Worm (Caenorhabditis elegans) whole organism, L1 larva: Measurements from ENCODE around the gene lec-7.
A peak's percentile ranks its signal among the peaks of the same experiment; 100 is the strongest.

Experiments used
- C16A3.4 ChIP-seq: fragments of 150-350 bp; optimal IDR thresholded peaks from 2 replicates; lab custom pipeline; 2014; ENCODE audit warnings: missing biosample characterization, missing genetic modification characterization
- Y116A8C.19 ChIP-seq: sonication (generic microtip); optimal IDR thresholded peaks from 2 replicates; lab custom pipeline; 2016; ENCODE audit warnings: missing compliant biosample characterization, missing genetic modification characterization, borderline replicate concordance
- ama-1 ChIP-seq: fragments of 150-350 bp; optimal IDR thresholded peaks from 2 replicates; lab custom pipeline; 2014
- blmp-1 ChIP-seq: fragments of 150-350 bp; optimal IDR thresholded peaks from 2 replicates; lab custom pipeline; 2014; ENCODE audit warnings: missing biosample characterization, missing genetic modification characterization
- ceh-63 ChIP-seq: fragments of 200-800 bp; sonication (Bioruptor generic); optimal IDR thresholded peaks from 2 replicates; lab custom pipeline; 2018; ENCODE audit warnings: mild to moderate bottlenecking, missing genetic modification characterization, missing compliant biosample characterization
- ceh-82 ChIP-seq, 3 experiments: fragments of 150-350 bp in 1 of 3; sonication (generic microtip) in 2 of 3; optimal IDR thresholded peaks; 2 replicates each; lab custom pipeline; 2014 to 2017; ENCODE audit warnings: missing biosample characterization in 3 of 3, missing genetic modification characterization in 3 of 3
- ceh-90 ChIP-seq: sonication (generic microtip); optimal IDR thresholded peaks from 2 replicates; lab custom pipeline; 2016; ENCODE audit warnings: missing genetic modification characterization, missing compliant biosample characterization
- ces-1 ChIP-seq: fragments of 150-350 bp; optimal IDR thresholded peaks from 2 replicates; lab custom pipeline; 2014; ENCODE audit warnings: missing biosample characterization, missing genetic modification reagents, missing genetic modification characterization
- dpl-1 ChIP-seq, 3 experiments: fragments of 150-350 bp in 2 of 3; sonication (generic microtip) in 1 of 3; optimal IDR thresholded peaks; 2 replicates each; lab custom pipeline; 2014 to 2017; ENCODE audit warnings: missing biosample characterization in 3 of 3, missing genetic modification characterization in 3 of 3, missing genetic modification reagents in 3 of 3
- efl-1 ChIP-seq, 4 experiments: fragments of 150-350 bp; optimal IDR thresholded peaks in 3 of 4; peaks in 1 of 4; 1 replicate in 1 of 4; 2 replicates in 3 of 4; lab custom pipeline; 2014; ENCODE audit warnings: missing biosample characterization in 2 of 4, missing genetic modification characterization in 2 of 4, missing genetic modification reagents in 2 of 4
- efl-3 ChIP-seq: fragments of 200-800 bp; sonication (Bioruptor generic); optimal IDR thresholded peaks from 2 replicates; lab custom pipeline; 2018; ENCODE audit warnings: mild to moderate bottlenecking, missing genetic modification characterization, missing compliant biosample characterization
- egl-13 ChIP-seq: sonication (generic microtip); optimal IDR thresholded peaks from 2 replicates; lab custom pipeline; 2016; ENCODE audit warnings: missing genotype, missing genetic modification reagents, missing genetic modification characterization, missing compliant biosample characterization
- elt-2 ChIP-seq: sonication (generic microtip); optimal IDR thresholded peaks from 2 replicates; lab custom pipeline; 2016; ENCODE audit warnings: missing genetic modification characterization, mild to moderate bottlenecking, inconsistent platforms, missing compliant biosample characterization, missing genetic modification reagents
- fkh-10 ChIP-seq: sonication (generic microtip); optimal IDR thresholded peaks from 2 replicates; lab custom pipeline; 2017; ENCODE audit warnings: missing biosample characterization, missing genetic modification reagents, missing genetic modification characterization
- fos-1 ChIP-seq: fragments of 150-350 bp; optimal IDR thresholded peaks from 2 replicates; lab custom pipeline; 2014; ENCODE audit warnings: missing biosample characterization, missing genetic modification characterization
- grh-1 ChIP-seq: fragments of 200-800 bp; sonication (Bioruptor generic); IDR thresholded peaks from 2 replicates; pipeline ENCODE4 v1.3.6; 2022; ENCODE audit warnings: missing genetic modification reagents, missing genetic modification characterization, missing compliant biosample characterization
- hlh-17 ChIP-seq: fragments of 200-800 bp; sonication (Bioruptor generic); optimal IDR thresholded peaks from 2 replicates; lab custom pipeline; 2018; ENCODE audit warnings: missing genetic modification characterization, mild to moderate bottlenecking, missing compliant biosample characterization, moderate library complexity, borderline replicate concordance
- jun-1 ChIP-seq: fragments of 150-350 bp; optimal IDR thresholded peaks from 2 replicates; lab custom pipeline; 2014; ENCODE audit warnings: missing biosample characterization, missing genetic modification reagents, missing genetic modification characterization
- lin-14 ChIP-seq: fragments of 200-800 bp; sonication (Bioruptor generic); optimal IDR thresholded peaks from 2 replicates; lab custom pipeline; 2018; ENCODE audit warnings: mild to moderate bottlenecking, missing genetic modification characterization, moderate library complexity, missing compliant biosample characterization
- lin-15B ChIP-seq: fragments of 150-350 bp; sonication (generic microtip); optimal IDR thresholded peaks from 3 replicates; lab custom pipeline; 2014; ENCODE audit warnings: missing biosample characterization, missing genetic modification characterization
- lir-3 ChIP-seq: sonication (generic microtip); optimal IDR thresholded peaks from 2 replicates; lab custom pipeline; 2016; ENCODE audit warnings: mild to moderate bottlenecking, missing genetic modification characterization, moderate library complexity, missing compliant biosample characterization; ENCODE audit not compliant: poor library complexity
- mab-9 ChIP-seq: fragments of 200-800 bp; sonication (Bioruptor generic); IDR thresholded peaks from 2 replicates; pipeline ENCODE4 v1.3.6; 2022; ENCODE audit warnings: missing genetic modification reagents, missing genetic modification characterization, missing compliant biosample characterization
- mef-2 ChIP-seq: fragments of 150-350 bp; optimal IDR thresholded peaks from 2 replicates; lab custom pipeline; 2014; ENCODE audit warnings: missing biosample characterization, missing genetic modification characterization
- mep-1 ChIP-seq: fragments of 150-350 bp; optimal IDR thresholded peaks from 2 replicates; lab custom pipeline; 2014; ENCODE audit warnings: missing biosample characterization, missing genetic modification characterization
- nhr-28 ChIP-seq: fragments of 150-350 bp; optimal IDR thresholded peaks from 2 replicates; lab custom pipeline; 2014; ENCODE audit warnings: missing biosample characterization, missing genetic modification characterization
- nhr-47 ChIP-seq: sonication (generic microtip); optimal IDR thresholded peaks from 2 replicates; lab custom pipeline; 2016; ENCODE audit warnings: mild to moderate bottlenecking, missing genetic modification characterization, moderate library complexity, missing compliant biosample characterization
- nhr-77 ChIP-seq: fragments of 150-350 bp; optimal IDR thresholded peaks from 2 replicates; lab custom pipeline; 2014; ENCODE audit warnings: missing biosample characterization, missing genetic modification characterization
- nhr-84 ChIP-seq: sonication (generic microtip); optimal IDR thresholded peaks from 2 replicates; lab custom pipeline; 2017; ENCODE audit warnings: missing biosample characterization, missing genetic modification characterization
- nhr-85 ChIP-seq: sonication (generic microtip); peaks from one replicate; lab custom pipeline; 2016; ENCODE audit warnings: missing genetic modification characterization, inconsistent platforms, missing compliant biosample characterization
- nhr-90 ChIP-seq: sonication (generic microtip); optimal IDR thresholded peaks from 2 replicates; lab custom pipeline; 2016; ENCODE audit warnings: mild to moderate bottlenecking, missing genetic modification characterization, missing compliant biosample characterization; ENCODE audit not compliant: poor library complexity
- rnt-1 ChIP-seq: sonication (generic microtip); optimal IDR thresholded peaks from 2 replicates; lab custom pipeline; 2016; ENCODE audit warnings: mild to moderate bottlenecking, missing genetic modification characterization, moderate library complexity, missing compliant biosample characterization
- skn-1 ChIP-seq: fragments of 150-350 bp; optimal IDR thresholded peaks from 2 replicates; lab custom pipeline; 2014; ENCODE audit warnings: missing biosample characterization, missing genetic modification characterization
- snu-23 ChIP-seq: sonication (generic microtip); optimal IDR thresholded peaks from 2 replicates; lab custom pipeline; 2016; ENCODE audit warnings: missing genetic modification characterization, missing compliant biosample characterization
- sup-37 ChIP-seq: fragments of 200-800 bp; sonication (Bioruptor generic); optimal IDR thresholded peaks from 2 replicates; lab custom pipeline; 2018; ENCODE audit warnings: mild to moderate bottlenecking, missing genetic modification characterization, missing compliant biosample characterization
- tbx-2 ChIP-seq: sonication (generic microtip); optimal IDR thresholded peaks from 2 replicates; lab custom pipeline; 2016; ENCODE audit warnings: missing genetic modification characterization, missing compliant biosample characterization
- unc-62 ChIP-seq: fragments of 150-350 bp; optimal IDR thresholded peaks from 2 replicates; lab custom pipeline; 2014; ENCODE audit warnings: missing biosample characterization, missing genetic modification reagents, missing genetic modification characterization
- unc-86 ChIP-seq: sonication (generic microtip); optimal IDR thresholded peaks from 2 replicates; lab custom pipeline; 2016; ENCODE audit warnings: missing genetic modification characterization, missing compliant biosample characterization
- unc-98 ChIP-seq: fragments of 200-800 bp; sonication (Bioruptor generic); IDR thresholded peaks from 2 replicates; pipeline ENCODE4 v1.3.6; 2022; ENCODE audit warnings: missing genetic modification characterization, missing compliant biosample characterization
- xbp-1 ChIP-seq: sonication (generic microtip); optimal IDR thresholded peaks from 2 replicates; lab custom pipeline; 2016; ENCODE audit warnings: missing genetic modification characterization, missing compliant biosample characterization
- zag-1 ChIP-seq: fragments of 150-350 bp; optimal IDR thresholded peaks from 2 replicates; lab custom pipeline; 2014; ENCODE audit warnings: missing biosample characterization, missing genetic modification characterization
- ztf-4 ChIP-seq: fragments of 150-350 bp; optimal IDR thresholded peaks from 2 replicates; lab custom pipeline; 2014; ENCODE audit warnings: missing biosample characterization, missing genetic modification characterization

lec-7 gene

DNA sequence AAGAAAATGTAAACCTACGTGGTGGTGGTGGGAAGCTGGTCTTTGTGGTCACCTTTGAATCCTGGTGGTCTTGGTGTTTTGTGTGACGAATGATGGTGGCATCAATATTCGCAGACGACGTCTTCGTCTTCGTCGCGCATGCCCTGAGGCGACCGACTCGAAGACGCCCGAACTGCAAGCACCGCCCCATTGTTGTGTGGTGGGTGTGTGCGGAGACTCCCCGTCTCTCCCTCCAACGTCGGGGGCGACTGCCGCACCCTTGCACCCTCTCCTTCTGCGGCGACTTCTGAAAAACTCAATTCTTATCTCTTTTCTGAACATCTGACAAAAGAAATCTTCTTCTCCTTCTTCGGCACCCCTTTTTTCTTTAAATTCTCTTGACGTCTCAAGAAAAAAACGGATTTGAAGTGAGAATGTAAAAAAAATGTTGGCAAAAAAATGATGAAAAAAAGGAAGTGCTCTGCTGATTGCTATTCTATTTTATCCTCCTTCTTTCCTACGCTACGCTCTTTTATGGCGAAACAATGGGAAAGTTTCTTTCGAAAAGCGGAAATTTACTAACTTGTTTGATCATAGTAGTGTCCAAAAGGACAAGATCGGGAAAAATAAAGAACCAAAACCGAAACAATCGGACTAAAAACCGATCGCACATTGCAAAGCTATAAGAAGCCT lies 44.3 kb upstream of the lec-7 start, which contains the start of gene lgc-47:
lgc-47 (minus strand) TSS at position 286 of the 672 bp plus-strand sequence.
- TF ChIP-seq nhr-85 (tag; lab: Kevin White, UChicago) (no peak), ama-1 (no peak), hlh-17 (GFP tag; lab: Kevin White, UChicago) (no peak), zag-1 (tag; lab: Kevin White, UChicago) (no peak), fkh-10 (peak; percentile 96), lin-14 (GFP tag; lab: Kevin White, UChicago) (peak; percentile 65)

DNA sequence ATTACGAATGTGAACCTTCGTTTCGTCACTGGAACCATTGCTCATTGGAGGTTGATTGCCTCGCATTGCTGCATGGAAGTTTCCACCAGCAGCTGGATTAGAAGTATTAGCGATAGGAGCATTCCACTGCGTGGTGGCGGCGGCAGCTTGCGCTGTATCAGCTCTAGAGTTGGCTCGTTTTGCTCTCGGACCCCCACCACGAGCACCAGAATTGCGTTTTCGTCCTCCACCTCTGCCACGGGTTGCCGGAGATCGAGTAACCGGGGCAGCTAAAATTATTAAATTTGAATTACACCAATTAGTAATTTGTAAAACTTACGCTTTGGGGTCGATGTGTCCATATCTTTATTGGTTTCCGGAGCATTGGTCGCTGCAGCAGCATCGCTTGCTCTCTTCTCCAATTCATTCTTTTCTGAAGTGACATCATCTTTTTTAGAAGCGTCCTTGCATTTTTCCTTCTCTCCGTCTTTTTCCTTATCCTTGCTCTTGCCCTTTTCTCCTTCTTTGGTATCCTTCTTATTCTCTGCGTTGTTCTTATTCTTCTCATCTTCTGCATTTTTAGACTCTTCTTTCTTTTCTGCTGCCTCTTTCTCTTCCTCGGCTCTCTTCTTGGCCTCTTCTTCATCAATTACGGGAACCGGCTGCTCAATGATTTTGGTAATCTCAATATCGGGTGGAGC lies 37.6 kb upstream of the lec-7 start:
- TF ChIP-seq lin-14 (GFP tag; lab: Kevin White, UChicago) (peak; percentile 74), unc-86 (tag; lab: Kevin White, UChicago) (peak; percentile 0), lir-3 (no peak), tbx-2 (tag; lab: Kevin White, UChicago) (no peak), ama-1 (no peak), fkh-10 (peak; percentile 36), C16A3.4 (no peak), ceh-82 (tag; optimal IDR thresholded peaks at IDR 0.05; lab: Kevin White, UChicago) (peak in 1 of 3 experiments; percentile 28), lin-15B (no peak), skn-1 (tag; lab: Kevin White, UChicago) (no peak), egl-13 (tag; lab: Kevin White, UChicago) (no peak), blmp-1 (no peak), ceh-90 (tag; lab: Kevin White, UChicago) (no peak), Y116A8C.19 (tag; lab: Kevin White, UChicago) (no peak)

DNA sequence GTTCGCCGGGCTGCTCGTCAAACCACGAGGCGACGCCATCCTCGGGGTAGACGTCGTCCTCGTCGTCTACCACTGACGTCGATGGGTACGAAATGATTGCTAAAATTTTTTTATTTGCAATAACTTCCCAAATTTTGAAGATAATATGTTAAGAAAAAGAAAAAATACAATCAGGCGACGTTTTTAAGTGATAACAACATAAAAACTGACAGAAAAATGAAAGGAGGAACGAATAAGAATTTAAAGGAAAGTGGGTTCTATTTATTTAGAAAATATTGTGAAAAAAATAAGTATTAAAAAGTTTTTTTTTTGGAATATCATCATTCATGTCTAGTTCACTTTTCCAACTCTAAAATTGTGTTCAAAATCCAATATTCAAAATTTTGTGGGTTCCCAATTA lies 29.7 kb upstream of the lec-7 start, which contains the start of gene dpy-22:
dpy-22 (minus strand) TSS at position 101 of the 400 bp plus-strand sequence.
- TF ChIP-seq nhr-77 (tag; lab: Kevin White, UChicago): no peak
- TF ChIP-seq ztf-4 (tag; lab: Kevin White, UChicago): no peak
- TF ChIP-seq ama-1: no peak
- TF ChIP-seq mef-2: no peak
- TF ChIP-seq efl-3: no peak
- no peak for TF ChIP-seq nhr-90 (tag; lab: Kevin White, UChicago)
- no peak for TF ChIP-seq Y116A8C.19 (tag; lab: Kevin White, UChicago)
- TF ChIP-seq rnt-1 (tag; lab: Kevin White, UChicago): no peak
- TF ChIP-seq efl-1 (optimal IDR thresholded peaks at IDR 0.05; lab: Kevin White, UChicago): no peak
- no peak for TF ChIP-seq efl-1 (GFP tag; optimal IDR thresholded peaks at IDR 0.05 in 1 of 2; lab: Kevin White, UChicago)
- TF ChIP-seq nhr-47 (tag; lab: Kevin White, UChicago): no peak
- TF ChIP-seq ces-1 (GFP tag; lab: Kevin White, UChicago): no peak
- TF ChIP-seq sup-37 (GFP tag; lab: Kevin White, UChicago): no peak
- TF ChIP-seq ceh-63 (GFP tag; lab: Kevin White, UChicago): no peak
- no peak for TF ChIP-seq nhr-85 (tag; lab: Kevin White, UChicago)
- no peak for TF ChIP-seq nhr-28 (tag; lab: Kevin White, UChicago)
- no peak for TF ChIP-seq xbp-1 (tag; lab: Kevin White, UChicago)
- TF ChIP-seq snu-23 (GFP tag; lab: Kevin White, UChicago): no peak

DNA sequence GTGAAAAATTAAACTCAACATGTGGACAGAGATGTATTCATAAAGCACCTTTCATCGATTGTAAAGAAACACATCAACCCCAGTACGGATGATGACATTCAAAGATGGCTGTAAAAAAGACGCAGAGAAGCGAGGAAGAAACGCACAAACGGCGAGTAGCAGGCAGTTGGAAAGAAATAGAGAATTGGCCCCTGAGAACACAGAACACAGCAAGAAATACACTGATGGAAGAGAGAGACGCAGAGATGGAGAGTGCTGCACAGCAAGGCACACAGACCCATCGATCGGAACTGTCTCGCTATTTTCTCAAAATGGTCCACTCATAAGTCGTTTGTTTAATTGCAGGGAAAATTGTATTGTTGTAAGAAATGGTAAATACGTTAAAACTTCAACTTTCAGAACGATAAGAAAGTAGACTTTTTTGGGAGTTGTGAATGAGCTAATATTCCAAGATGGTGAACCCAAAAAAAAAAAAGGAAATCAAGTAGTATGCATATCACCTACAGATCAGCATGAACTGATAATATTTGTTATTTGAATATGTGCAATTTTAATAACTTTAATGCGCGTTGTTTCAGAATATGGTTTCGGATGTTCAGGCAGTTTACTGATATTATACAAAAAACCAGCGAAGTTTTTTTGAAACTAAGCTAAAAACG lies 29.1 kb upstream of the lec-7 start:
- no peak for TF ChIP-seq unc-62 (GFP tag; lab: Kevin White, UChicago)
- peak; percentile 62 for TF ChIP-seq mep-1 (tag; lab: Kevin White, UChicago)
- peak in 1 of 3 experiments; percentile 3 for TF ChIP-seq ceh-82 (tag; optimal IDR thresholded peaks at IDR 0.05; lab: Kevin White, UChicago)
- no peak for TF ChIP-seq mef-2
- TF ChIP-seq nhr-84 (tag; lab: Kevin White, UChicago): no peak
- peak; percentile 45 for TF ChIP-seq nhr-85 (tag; lab: Kevin White, UChicago)
- peak; percentile 90 for TF ChIP-seq skn-1 (tag; lab: Kevin White, UChicago)
- TF ChIP-seq efl-3: no peak
- TF ChIP-seq fos-1 (tag; lab: Kevin White, UChicago): no peak
- TF ChIP-seq ceh-90 (tag; lab: Kevin White, UChicago): no peak
- TF ChIP-seq fkh-10: no peak
- TF ChIP-seq nhr-77 (tag; lab: Kevin White, UChicago): no peak
- no peak for TF ChIP-seq lin-15B
- peak; percentile 36 for TF ChIP-seq elt-2
- peak; percentile 71 for TF ChIP-seq jun-1 (tag; lab: Kevin White, UChicago)
- TF ChIP-seq mab-9 (GFP tag; lab: Robert Waterston, UW): no peak
- TF ChIP-seq C16A3.4: peak; percentile 31
- TF ChIP-seq unc-98 (GFP tag; lab: Robert Waterston, UW): no peak
- no peak for TF ChIP-seq Y116A8C.19 (tag; lab: Kevin White, UChicago)
- TF ChIP-seq dpl-1 (GFP tag; optimal IDR thresholded peaks at IDR 0.05; lab: Kevin White, UChicago): peak in 1 of 3 experiments; percentile 5
- TF ChIP-seq ces-1 (GFP tag; lab: Kevin White, UChicago): no peak
- TF ChIP-seq grh-1: no peak
